Fruit fly (Drosophila melanogaster) whole organism, prepupa: ENCODE data around the gene CG14411.

Source experiments
- CG10631 ChIP-seq: fragments of 200-800 bp; sonication (Bioruptor generic); optimal IDR thresholded peaks from 2 replicates; lab custom pipeline; 2016; ENCODE audit warnings: missing biosample characterization, missing genetic modification characterization
- CG10669 ChIP-seq: fragments of 200-800 bp; sonication (Bioruptor generic); optimal IDR thresholded peaks from 3 replicates; lab custom pipeline; 2018; ENCODE audit warnings: missing biosample characterization, mild to moderate bottlenecking, missing genetic modification characterization, moderate library complexity
- CG11294 ChIP-seq: fragments of 200-800 bp; sonication (Bioruptor generic); IDR thresholded peaks from 2 replicates; pipeline ENCODE4 v1.3.6; 2022; ENCODE audit warnings: missing biosample characterization, missing genetic modification characterization
- CG11762 ChIP-seq: fragments of 200-800 bp; sonication (Bioruptor generic); optimal IDR thresholded peaks from 3 replicates; lab custom pipeline; 2016; ENCODE audit warnings: missing biosample characterization, missing genetic modification characterization; ENCODE audit not compliant: insufficient read depth
- CG11902 ChIP-seq: fragments of 200-800 bp; sonication (Bioruptor generic); optimal IDR thresholded peaks from 3 replicates; lab custom pipeline; 2016; ENCODE audit warnings: missing biosample characterization, missing genetic modification characterization
- CG15336 ChIP-seq: fragments of 200-800 bp; sonication (Bioruptor generic); IDR thresholded peaks from 2 replicates; pipeline ENCODE4 v1.3.6; 2022; ENCODE audit warnings: missing biosample characterization, missing genetic modification characterization
- CG1621 ChIP-seq: fragments of 200-800 bp; sonication (Bioruptor generic); optimal IDR thresholded peaks from 3 replicates; lab custom pipeline; 2018; ENCODE audit warnings: missing biosample characterization, mild to moderate bottlenecking, missing genetic modification characterization
- CG32006 ChIP-seq: fragments of 200-800 bp; sonication (Bioruptor generic); optimal IDR thresholded peaks from 3 replicates; lab custom pipeline; 2017; ENCODE audit warnings: missing biosample characterization, mild to moderate bottlenecking, missing genetic modification characterization
- CG34406 ChIP-seq: fragments of 200-800 bp; sonication (Bioruptor generic); optimal IDR thresholded peaks from 3 replicates; lab custom pipeline; 2016; ENCODE audit warnings: missing biosample characterization, missing genetic modification characterization
- CG3919 ChIP-seq: fragments of 200-800 bp; sonication (Bioruptor generic); optimal IDR thresholded peaks from 3 replicates; lab custom pipeline; 2016; ENCODE audit warnings: missing biosample characterization, missing genetic modification characterization
- CG4318 ChIP-seq: fragments of 200-800 bp; sonication (Bioruptor generic); optimal IDR thresholded peaks from 3 replicates; lab custom pipeline; 2017; ENCODE audit warnings: missing biosample characterization, mild to moderate bottlenecking, missing genetic modification characterization
- CG6163 ChIP-seq: fragments of 200-800 bp; sonication (Bioruptor generic); IDR thresholded peaks from 3 replicates; pipeline ENCODE4 v1.3.6; 2022; ENCODE audit warnings: missing biosample characterization, missing genetic modification characterization
- CG6792 ChIP-seq: fragments of 200-800 bp; sonication (Bioruptor generic); optimal IDR thresholded peaks from 3 replicates; lab custom pipeline; 2016; ENCODE audit warnings: missing biosample characterization, missing genetic modification characterization
- CG6808 ChIP-seq: fragments of 200-800 bp; sonication (Bioruptor generic); optimal IDR thresholded peaks from 3 replicates; lab custom pipeline; 2017; ENCODE audit warnings: missing biosample characterization, missing genetic modification characterization, mild to moderate bottlenecking, moderate library complexity, missing genetic modification reagents
- CG6854 ChIP-seq: fragments of 200-800 bp; sonication (Bioruptor generic); optimal IDR thresholded peaks from 2 replicates; lab custom pipeline; 2017; ENCODE audit warnings: missing biosample characterization, mild to moderate bottlenecking, missing genetic modification characterization
- CG7368 ChIP-seq: fragments of 200-800 bp; sonication (Bioruptor generic); optimal IDR thresholded peaks from 3 replicates; lab custom pipeline; 2016; ENCODE audit warnings: missing biosample characterization, missing genetic modification characterization
- CG8119 ChIP-seq: fragments of 200-800 bp; sonication (Bioruptor generic); IDR thresholded peaks from 3 replicates; pipeline ENCODE4 v1.3.6; 2022; ENCODE audit warnings: missing biosample characterization, missing genetic modification characterization
- CG8319 ChIP-seq: fragments of 200-800 bp; sonication (Bioruptor generic); optimal IDR thresholded peaks from 3 replicates; lab custom pipeline; 2016; ENCODE audit warnings: missing biosample characterization, missing genetic modification characterization
- CG8632 ChIP-seq: fragments of 200-800 bp; sonication (Bioruptor generic); optimal IDR thresholded peaks from 3 replicates; lab custom pipeline; 2016; ENCODE audit warnings: missing biosample characterization, missing genetic modification characterization
- CG9139 ChIP-seq: fragments of 200-800 bp; sonication (Bioruptor generic); optimal IDR thresholded peaks from 3 replicates; lab custom pipeline; 2017; ENCODE audit warnings: missing biosample characterization, mild to moderate bottlenecking, missing genetic modification characterization
- Eip75B ChIP-seq: fragments of 200-800 bp; sonication (Bioruptor generic); optimal IDR thresholded peaks from 3 replicates; lab custom pipeline; 2016; ENCODE audit warnings: missing biosample characterization, missing genetic modification characterization
- Eip78C ChIP-seq: fragments of 200-800 bp; sonication (Bioruptor generic); peaks from one replicate; lab custom pipeline; 2016; ENCODE audit warnings: missing biosample characterization, missing genetic modification characterization
- Eip93F ChIP-seq: fragments of 200-800 bp; sonication (Bioruptor generic); optimal IDR thresholded peaks from 2 replicates; lab custom pipeline; 2016; ENCODE audit warnings: missing biosample characterization, mild to moderate bottlenecking, missing genetic modification characterization
- Ets21C ChIP-seq: fragments of 200-800 bp; sonication (Bioruptor generic); optimal IDR thresholded peaks from 3 replicates; lab custom pipeline; 2016; ENCODE audit warnings: missing biosample characterization, missing genetic modification characterization
- Ets96B ChIP-seq: fragments of 200-800 bp; optimal IDR thresholded peaks from 2 replicates; lab custom pipeline; 2019; ENCODE audit warnings: missing biosample characterization, mild to moderate bottlenecking, missing genetic modification characterization, moderate library complexity
- Gug ChIP-seq: fragments of 200-800 bp; sonication (Bioruptor generic); IDR thresholded peaks from 2 replicates; pipeline ENCODE4 v1.3.6; 2022; ENCODE audit warnings: missing biosample characterization, missing genetic modification characterization
- Hr38 ChIP-seq: sonication (Bioruptor generic); optimal IDR thresholded peaks from 2 replicates; lab custom pipeline; 2016; ENCODE audit warnings: missing biosample characterization, missing genetic modification characterization
- Hr39 ChIP-seq: fragments of 200-800 bp; sonication (Bioruptor generic); optimal IDR thresholded peaks from 2 replicates; lab custom pipeline; 2016; ENCODE audit warnings: missing biosample characterization, missing genetic modification characterization
- Lpt ChIP-seq: fragments of 200-800 bp; sonication (Bioruptor generic); optimal IDR thresholded peaks from 3 replicates; lab custom pipeline; 2016; ENCODE audit warnings: missing biosample characterization, missing genetic modification characterization
- Met ChIP-seq: fragments of 200-800 bp; sonication (Bioruptor generic); optimal IDR thresholded peaks from 3 replicates; lab custom pipeline; 2016; ENCODE audit warnings: missing biosample characterization, missing genetic modification characterization
- Sox14 ChIP-seq: fragments of 200-800 bp; sonication (Bioruptor generic); optimal IDR thresholded peaks from 3 replicates; lab custom pipeline; 2016; ENCODE audit warnings: missing biosample characterization, missing genetic modification characterization
- Sox15 ChIP-seq: fragments of 200-800 bp; sonication (Bioruptor generic); optimal IDR thresholded peaks from 3 replicates; lab custom pipeline; 2016; ENCODE audit warnings: missing biosample characterization, missing genetic modification characterization
- achi ChIP-seq: fragments of 200-800 bp; sonication (Bioruptor generic); optimal IDR thresholded peaks from 3 replicates; lab custom pipeline; 2016; ENCODE audit warnings: missing biosample characterization, missing genetic modification characterization
- cyc ChIP-seq: fragments of 200-800 bp; sonication (Bioruptor generic); optimal IDR thresholded peaks from 3 replicates; lab custom pipeline; 2016; ENCODE audit warnings: missing biosample characterization, missing genetic modification characterization
- dac ChIP-seq: fragments of 200-800 bp; sonication (Bioruptor generic); optimal IDR thresholded peaks from 2 replicates; lab custom pipeline; 2017; ENCODE audit warnings: missing biosample characterization, mild to moderate bottlenecking, missing genetic modification characterization
- dsx ChIP-seq: fragments of 200-800 bp; optimal IDR thresholded peaks from 3 replicates; lab custom pipeline; 2019; ENCODE audit warnings: missing biosample characterization, mild to moderate bottlenecking, missing genetic modification characterization, moderate library complexity; ENCODE audit not compliant: poor library complexity, severe bottlenecking
- esn ChIP-seq: fragments of 200-800 bp; sonication (Bioruptor generic); optimal IDR thresholded peaks from 2 replicates; lab custom pipeline; 2016; ENCODE audit warnings: missing biosample characterization, mild to moderate bottlenecking, missing genetic modification characterization, moderate library complexity
- fkh ChIP-seq: fragments of 200-800 bp; sonication (Bioruptor generic); optimal IDR thresholded peaks from 3 replicates; lab custom pipeline; 2017; ENCODE audit warnings: missing biosample characterization, mild to moderate bottlenecking, missing genetic modification characterization, moderate library complexity
- lz ChIP-seq: fragments of 200-800 bp; sonication (Bioruptor generic); optimal IDR thresholded peaks from 3 replicates; lab custom pipeline; 2016; ENCODE audit warnings: missing biosample characterization, missing genetic modification characterization
- salr ChIP-seq, 2 experiments: fragments of 200-800 bp; sonication (Bioruptor generic); optimal IDR thresholded peaks; 3 replicates each; lab custom pipeline; 2016 to 2018; ENCODE audit warnings: missing biosample characterization in 2 of 2, missing genetic modification characterization in 2 of 2, mild to moderate bottlenecking in 1 of 2
- ss ChIP-seq, 2 experiments: fragments of 200-800 bp; sonication (Bioruptor generic); optimal IDR thresholded peaks; 2 replicates in 1 of 2; 3 replicates in 1 of 2; lab custom pipeline; 2017 to 2018; ENCODE audit warnings: mild to moderate bottlenecking in 2 of 2, missing biosample characterization in 2 of 2, missing genetic modification characterization in 2 of 2, moderate library complexity in 1 of 2
- svp ChIP-seq: fragments of 200-800 bp; sonication (Bioruptor generic); peaks from one replicate; lab custom pipeline; 2016; ENCODE audit warnings: missing biosample characterization, missing genetic modification characterization
- topi ChIP-seq: fragments of 200-800 bp; sonication (Bioruptor generic); optimal IDR thresholded peaks from 3 replicates; lab custom pipeline; 2016; ENCODE audit warnings: missing biosample characterization, missing genetic modification characterization
- vri ChIP-seq: fragments of 200-800 bp; sonication (Bioruptor generic); optimal IDR thresholded peaks from 3 replicates; lab custom pipeline; 2016; ENCODE audit warnings: missing biosample characterization, mild to moderate bottlenecking, missing genetic modification characterization

The CG14411 gene

DNA sequence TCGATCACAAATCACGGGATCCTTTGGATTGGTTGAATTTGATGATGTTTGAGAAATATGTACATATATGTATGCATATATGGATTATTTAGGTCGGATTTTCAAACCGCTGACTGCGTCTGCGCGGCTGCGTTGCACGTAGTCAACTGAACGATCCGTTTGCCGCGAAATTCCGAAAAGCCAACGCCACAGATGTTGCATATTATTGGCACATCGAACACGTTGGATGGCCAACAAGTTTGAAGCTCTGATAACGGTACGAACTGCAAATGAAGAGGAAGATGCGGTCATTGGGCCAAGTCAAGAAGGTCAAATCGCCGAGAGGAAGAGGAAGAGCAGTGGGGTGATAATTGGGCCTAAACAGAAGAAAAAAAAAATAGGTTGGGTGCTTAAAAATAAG lies 38.6 kb downstream of the CG14411 start, which contains the start of gene CG9518:
TSS of gene CG9518 (minus strand) at position 154 of the 400 bp plus-strand sequence.
- TF ChIP-seq CG6808 (GFP tag; lab: Kevin White, UChicago) (no peak), Eip78C (GFP tag; lab: Kevin White, UChicago) (peak; percentile 40), CG15336 (0 out of 2 replicates have a peak, but pooled peaks have one; percentile 10), CG32006 (no peak), svp (no peak), CG34406 (GFP tag; lab: Kevin White, UChicago) (no peak), Sox15 (no peak)

dm6 chrX:14878917-14879316 lies 46.5 kb downstream of the CG14411 start:
- TF ChIP-seq ss (GFP tag; optimal IDR thresholded peaks at IDR 0.05; lab: Kevin White, UChicago) (no peak), topi (GFP tag; lab: Kevin White, UChicago) (no peak), achi (GFP tag; lab: Kevin White, UChicago) (no peak), Eip78C (GFP tag; lab: Kevin White, UChicago) (no peak), CG7368 (GFP tag; lab: Kevin White, UChicago) (no peak), CG10669 (GFP tag; lab: Kevin White, UChicago) (no peak), dac (GFP tag; lab: Kevin White, UChicago) (no peak), salr (GFP tag; optimal IDR thresholded peaks at IDR 0.05; lab: Kevin White, UChicago) (no peak), Gug (GFP tag; lab: Robert Waterston, UW) (no peak), cyc (GFP tag; lab: Kevin White, UChicago) (no peak), CG3919 (no peak), CG1621 (tag; lab: Kevin White, UChicago) (no peak), vri (no peak)
- TF ChIP-seq, all 60 proteins: peak for 0

- peak; percentile 62; the same call in 1 of the 2 replicates for TF ChIP-seq CG11294 (GFP tag; lab: Robert Waterston, UW)
- TF ChIP-seq achi (GFP tag; lab: Kevin White, UChicago): peak; percentile 84
- TF ChIP-seq Sox15: peak; percentile 86
- TF ChIP-seq ss (GFP tag; optimal IDR thresholded peaks at IDR 0.05; lab: Kevin White, UChicago): peak; percentile 17 to 70
- TF ChIP-seq lz (GFP tag; lab: Kevin White, UChicago): peak; percentile 86
- peak; percentile 91 for TF ChIP-seq Lpt (GFP tag; lab: Kevin White, UChicago)
- peak; percentile 94 for TF ChIP-seq CG8119
- peak; percentile 84 for TF ChIP-seq CG10631
- TF ChIP-seq Met (GFP tag; lab: Kevin White, UChicago): peak; percentile 89
- peak; percentile 67 for TF ChIP-seq svp
- TF ChIP-seq dsx: peak; percentile 82
- TF ChIP-seq Ets21C (GFP tag; lab: Kevin White, UChicago): peak; percentile 76
- peak; percentile 89 for TF ChIP-seq CG3919
- TF ChIP-seq CG4318: peak; percentile 87
- TF ChIP-seq CG11902: peak; percentile 80
- peak; percentile 83 for TF ChIP-seq dac (GFP tag; lab: Kevin White, UChicago)
- TF ChIP-seq CG9139 (GFP tag; lab: Kevin White, UChicago): no peak
- peak; percentile 73 for TF ChIP-seq vri
- peak; percentile 89 for TF ChIP-seq Hr39 (GFP tag; lab: Kevin White, UChicago)
- TF ChIP-seq Ets96B: peak; percentile 63
- peak; percentile 90 for TF ChIP-seq Eip75B
- peak; percentile 85 for TF ChIP-seq Sox14 (GFP tag; lab: Kevin White, UChicago)
- peak; percentile 41 for TF ChIP-seq Hr38 (GFP tag; lab: Kevin White, UChicago)
- peak; percentile 90 for TF ChIP-seq CG34406 (GFP tag; lab: Kevin White, UChicago)
- TF ChIP-seq CG7368 (GFP tag; lab: Kevin White, UChicago): peak; percentile 79
- peak; percentile 97 for TF ChIP-seq Eip78C (GFP tag; lab: Kevin White, UChicago)
- TF ChIP-seq CG6163 (GFP tag; lab: Robert Waterston, UW): peak; percentile 91
- peak; percentile 36 for TF ChIP-seq Eip93F (GFP tag; lab: Kevin White, UChicago)
- peak; percentile 94 for TF ChIP-seq CG32006
- peak; percentile 8 for TF ChIP-seq fkh (GFP tag; lab: Kevin White, UChicago)
- TF ChIP-seq esn (GFP tag; lab: Kevin White, UChicago): peak; percentile 92
- peak; percentile 86 for TF ChIP-seq CG8319 (GFP tag; lab: Kevin White, UChicago)
- peak; percentile 83 for TF ChIP-seq Gug (GFP tag; lab: Robert Waterston, UW)
- TF ChIP-seq cyc (GFP tag; lab: Kevin White, UChicago): peak; percentile 84
- peak; percentile 88 for TF ChIP-seq CG8632 (GFP tag; lab: Kevin White, UChicago)
- TF ChIP-seq CG6792 (GFP tag; lab: Kevin White, UChicago): peak; percentile 91
- TF ChIP-seq topi (GFP tag; lab: Kevin White, UChicago): peak; percentile 85
- peak in 1 of 2 experiments; percentile 57 for TF ChIP-seq salr (GFP tag; optimal IDR thresholded peaks at IDR 0.05; lab: Kevin White, UChicago)
- no peak for TF ChIP-seq CG6854 (GFP tag; lab: Kevin White, UChicago)
- TF ChIP-seq CG10669 (GFP tag; lab: Kevin White, UChicago): peak; percentile 66
- TF ChIP-seq CG11762 (GFP tag; lab: Kevin White, UChicago): peak; percentile 85
These were observed 50.2 kb downstream of the CG14411 start, which contains the start of the genes CG45064 and CG45065 for dm6 chrX:14882536-14883118. Gene CG45064 (minus strand): TSS chrX:14882586. Gene CG45065 (minus strand): TSS chrX:14882586.
